Worm (Caenorhabditis elegans) whole organism, late embryonic: ENCODE results near the gene klp-6.

Experiments used
- C08G9.2 ChIP-seq: sonication (generic microtip); optimal IDR thresholded peaks from 2 replicates; lab custom pipeline; 2016; ENCODE audit warnings: mild to moderate bottlenecking, missing genetic modification characterization, moderate library complexity, missing compliant biosample characterization
- C38D4.7 ChIP-seq: fragments of 200-800 bp; sonication (Bioruptor generic); optimal IDR thresholded peaks from 2 replicates; lab custom pipeline; 2018; ENCODE audit warnings: mild to moderate bottlenecking, missing genetic modification characterization, moderate library complexity, missing compliant biosample characterization
- K02D7.2 ChIP-seq: sonication (generic microtip); optimal IDR thresholded peaks from 2 replicates; lab custom pipeline; 2017; ENCODE audit warnings: mild to moderate bottlenecking, missing genetic modification characterization, missing compliant biosample characterization
- T23F11.4 ChIP-seq: fragments of 200-800 bp; sonication (Bioruptor generic); optimal IDR thresholded peaks from 2 replicates; lab custom pipeline; 2018; ENCODE audit warnings: mild to moderate bottlenecking, missing genetic modification characterization, missing compliant biosample characterization
- Y22D7AL.16 ChIP-seq: sonication (generic microtip); optimal IDR thresholded peaks from 2 replicates; lab custom pipeline; 2016; ENCODE audit warnings: missing genetic modification characterization, missing compliant biosample characterization
- ceh-22 ChIP-seq: sonication (generic microtip); optimal IDR thresholded peaks from 2 replicates; lab custom pipeline; 2017; ENCODE audit warnings: missing biosample characterization, missing genetic modification characterization
- ceh-24 ChIP-seq: sonication (generic microtip); optimal IDR thresholded peaks from 2 replicates; lab custom pipeline; 2016; ENCODE audit warnings: mild to moderate bottlenecking, missing genetic modification characterization, missing compliant biosample characterization
- ceh-31 ChIP-seq: sonication (generic microtip); optimal IDR thresholded peaks from 2 replicates; lab custom pipeline; 2016; ENCODE audit warnings: missing genetic modification characterization, missing compliant biosample characterization
- che-1 ChIP-seq: sonication (generic microtip); optimal IDR thresholded peaks from 2 replicates; lab custom pipeline; 2016; ENCODE audit warnings: mild to moderate bottlenecking, missing genetic modification characterization, missing compliant biosample characterization
- dmd-4 ChIP-seq: sonication (generic microtip); optimal IDR thresholded peaks from 2 replicates; lab custom pipeline; 2016; ENCODE audit warnings: borderline replicate concordance, missing genetic modification characterization, missing compliant biosample characterization
- elt-2 ChIP-seq: sonication (generic microtip); optimal IDR thresholded peaks from 2 replicates; lab custom pipeline; 2016; ENCODE audit warnings: missing genetic modification reagents, missing genetic modification characterization, missing compliant biosample characterization
- elt-4 ChIP-seq: sonication (generic microtip); optimal IDR thresholded peaks from 2 replicates; lab custom pipeline; 2016; ENCODE audit warnings: missing genetic modification characterization, missing compliant biosample characterization
- eyg-1 ChIP-seq: sonication (generic microtip); optimal IDR thresholded peaks from 2 replicates; lab custom pipeline; 2016; ENCODE audit warnings: missing genotype, missing genetic modification characterization, missing compliant biosample characterization
- fax-1 ChIP-seq: sonication (generic microtip); optimal IDR thresholded peaks from 2 replicates; lab custom pipeline; 2016; ENCODE audit warnings: missing genotype, missing genetic modification characterization, missing compliant biosample characterization
- gmeb-2 ChIP-seq: sonication (generic microtip); optimal IDR thresholded peaks from 2 replicates; lab custom pipeline; 2016; ENCODE audit warnings: missing genetic modification characterization, inconsistent platforms, missing compliant biosample characterization
- hlh-13 ChIP-seq: fragments of 200-800 bp; sonication (Bioruptor generic); optimal IDR thresholded peaks from 2 replicates; lab custom pipeline; 2018; ENCODE audit warnings: mild to moderate bottlenecking, missing genetic modification characterization, missing compliant biosample characterization
- hlh-30 ChIP-seq: sonication (generic microtip); optimal IDR thresholded peaks from 2 replicates; lab custom pipeline; 2017; ENCODE audit warnings: antibody characterized with exemption, missing genetic modification characterization, missing compliant biosample characterization; ENCODE audit not compliant: insufficient read depth
- hlh-6 ChIP-seq: sonication (generic microtip); optimal IDR thresholded peaks from 2 replicates; lab custom pipeline; 2016; ENCODE audit warnings: missing genotype, missing genetic modification characterization, missing compliant biosample characterization
- hlh-8 ChIP-seq: sonication (generic microtip); optimal IDR thresholded peaks from 2 replicates; lab custom pipeline; 2016; ENCODE audit warnings: missing genotype, missing genetic modification characterization, missing compliant biosample characterization
- nfya-1 ChIP-seq: sonication (generic microtip); optimal IDR thresholded peaks from 2 replicates; lab custom pipeline; 2017; ENCODE audit warnings: missing genetic modification characterization, mild to moderate bottlenecking, missing compliant biosample characterization, antibody characterized with exemption, moderate library complexity
- nhr-11 ChIP-seq: fragments of 150-350 bp; optimal IDR thresholded peaks from 2 replicates; lab custom pipeline; 2014; ENCODE audit warnings: missing biosample characterization, missing genetic modification characterization
- nhr-232 ChIP-seq: sonication (generic microtip); optimal IDR thresholded peaks from 2 replicates; lab custom pipeline; 2016; ENCODE audit warnings: missing genetic modification characterization, missing compliant biosample characterization
- npax-4 ChIP-seq: sonication (generic microtip); optimal IDR thresholded peaks from 2 replicates; lab custom pipeline; 2016; ENCODE audit warnings: missing genetic modification characterization, missing compliant biosample characterization
- pag-3 ChIP-seq: sonication (generic microtip); optimal IDR thresholded peaks from 2 replicates; lab custom pipeline; 2016; ENCODE audit warnings: missing compliant biosample characterization, missing genetic modification characterization, borderline replicate concordance
- pat-9 ChIP-seq: fragments of 200-800 bp; sonication (Bioruptor generic); optimal IDR thresholded peaks from 2 replicates; lab custom pipeline; 2018; ENCODE audit warnings: mild to moderate bottlenecking, missing genetic modification characterization, moderate library complexity, missing compliant biosample characterization
- pqm-1 ChIP-seq: sonication (generic microtip); optimal IDR thresholded peaks from 2 replicates; lab custom pipeline; 2016; ENCODE audit warnings: missing genetic modification characterization, missing compliant biosample characterization
- ref-2 ChIP-seq: sonication (generic microtip); optimal IDR thresholded peaks from 2 replicates; lab custom pipeline; 2016; ENCODE audit warnings: missing genetic modification characterization, missing compliant biosample characterization
- rnt-1 ChIP-seq: sonication (generic microtip); optimal IDR thresholded peaks from 2 replicates; lab custom pipeline; 2016; ENCODE audit warnings: missing genetic modification characterization, missing compliant biosample characterization
- sdc-2 ChIP-seq: sonication (generic microtip); optimal IDR thresholded peaks from 2 replicates; lab custom pipeline; 2016; ENCODE audit warnings: missing genotype, missing genetic modification characterization, missing compliant biosample characterization
- syd-9 ChIP-seq: sonication (generic microtip); optimal IDR thresholded peaks from 2 replicates; lab custom pipeline; 2016; ENCODE audit warnings: mild to moderate bottlenecking, missing genetic modification characterization, moderate library complexity, missing compliant biosample characterization
- tbx-7 ChIP-seq: sonication (generic microtip); optimal IDR thresholded peaks from 2 replicates; lab custom pipeline; 2016; ENCODE audit warnings: missing genotype, missing genetic modification characterization, missing compliant biosample characterization
- unc-3 ChIP-seq, 2 experiments: fragments of 200-800 bp in 1 of 2; sonication (Bioruptor generic) in 1 of 2; sonication (generic microtip) in 1 of 2; conservative IDR thresholded peaks in 1 of 2; optimal IDR thresholded peaks in 1 of 2; 2 replicates each; pipeline versions ENCODE4 v1.3.6 to Lab custom; 2016 to 2022; ENCODE audit warnings: missing compliant biosample characterization in 2 of 2, missing genetic modification characterization in 2 of 2, missing genetic modification reagents in 1 of 2
- unc-86 ChIP-seq: sonication (generic microtip); optimal IDR thresholded peaks from 2 replicates; lab custom pipeline; 2016; ENCODE audit warnings: missing genetic modification characterization, missing compliant biosample characterization
- zip-5 ChIP-seq: sonication (generic microtip); optimal IDR thresholded peaks from 2 replicates; lab custom pipeline; 2016; ENCODE audit warnings: missing genetic modification characterization, missing compliant biosample characterization

Gene klp-6

ce11 chrIII:5071509-5071908 lies 40.8 kb downstream of the klp-6 start, which contains the start of gene C45G9.12:
Gene C45G9.12 (minus strand): TSS chrIII:5071609.
- no peak for TF ChIP-seq Y22D7AL.16 (tag; lab: Kevin White, UChicago)
- TF ChIP-seq C38D4.7 (GFP tag; lab: Kevin White, UChicago), result no peak
- no peak for TF ChIP-seq C08G9.2 (tag; lab: Kevin White, UChicago)
- no peak for TF ChIP-seq pat-9
- TF ChIP-seq hlh-8 (tag; lab: Kevin White, UChicago), result no peak
- TF ChIP-seq pag-3 (tag; lab: Kevin White, UChicago), result no peak
- no peak for TF ChIP-seq syd-9
- TF ChIP-seq nhr-11, result no peak
- no peak for TF ChIP-seq unc-86 (tag; lab: Kevin White, UChicago)
- no peak for TF ChIP-seq gmeb-2 (tag; lab: Kevin White, UChicago)
- no peak for TF ChIP-seq unc-3 (GFP tag; conservative IDR thresholded peaks at IDR 0.05; lab: Robert Waterston, UW)
- TF ChIP-seq unc-3 (tag; optimal IDR thresholded peaks at IDR 0.05; lab: Kevin White, UChicago), result no peak
- no peak for TF ChIP-seq elt-4 (tag; lab: Kevin White, UChicago)
- TF ChIP-seq dmd-4 (tag; lab: Kevin White, UChicago), result no peak
- TF ChIP-seq zip-5 (tag; lab: Kevin White, UChicago), result no peak
- no peak for TF ChIP-seq K02D7.2 (tag; lab: Kevin White, UChicago)
- no peak for TF ChIP-seq eyg-1 (tag; lab: Kevin White, UChicago)
- TF ChIP-seq rnt-1 (tag; lab: Kevin White, UChicago), result no peak
- no peak for TF ChIP-seq npax-4 (tag; lab: Kevin White, UChicago)
- TF ChIP-seq fax-1 (tag; lab: Kevin White, UChicago), result no peak

ce11 chrIII:5074398-5074797 lies 43.7 kb downstream of the klp-6 start, which contains the start of gene ttbk-6:
Gene ttbk-6 (plus strand): TSS chrIII:5074698.
- no peak for TF ChIP-seq syd-9
- no peak for TF ChIP-seq hlh-6 (tag; lab: Kevin White, UChicago)
- TF ChIP-seq pag-3 (tag; lab: Kevin White, UChicago), result no peak
- no peak for TF ChIP-seq K02D7.2 (tag; lab: Kevin White, UChicago)
- no peak for TF ChIP-seq ceh-22 (tag; lab: Kevin White, UChicago)
- no peak for TF ChIP-seq pqm-1 (tag; lab: Kevin White, UChicago)
- TF ChIP-seq hlh-13 (GFP tag; lab: Kevin White, UChicago), result no peak
- no peak for TF ChIP-seq tbx-7 (tag; lab: Kevin White, UChicago)
- no peak for TF ChIP-seq ceh-31 (tag; lab: Kevin White, UChicago)
- TF ChIP-seq unc-3 (GFP tag; conservative IDR thresholded peaks at IDR 0.05; lab: Robert Waterston, UW), result no peak
- no peak for TF ChIP-seq unc-3 (tag; optimal IDR thresholded peaks at IDR 0.05; lab: Kevin White, UChicago)
- no peak for TF ChIP-seq ref-2
- TF ChIP-seq T23F11.4 (GFP tag; lab: Kevin White, UChicago), result no peak
- TF ChIP-seq che-1 (tag; lab: Kevin White, UChicago), result no peak
- TF ChIP-seq nfya-1 (tag; lab: Kevin White, UChicago), result no peak
- no peak for TF ChIP-seq hlh-8 (tag; lab: Kevin White, UChicago)
- no peak for TF ChIP-seq nhr-232 (tag; lab: Kevin White, UChicago)

ce11 chrIII:5076569-5076968 lies 45.8 kb downstream of the klp-6 start:
- no peak for TF ChIP-seq hlh-8 (tag; lab: Kevin White, UChicago)
- no peak for TF ChIP-seq rnt-1 (tag; lab: Kevin White, UChicago)
- no peak for TF ChIP-seq pag-3 (tag; lab: Kevin White, UChicago)
- TF ChIP-seq ceh-24 (tag; lab: Kevin White, UChicago), result no peak
- TF ChIP-seq elt-2 (tag; lab: Kevin White, UChicago), result no peak
- no peak for TF ChIP-seq hlh-13 (GFP tag; lab: Kevin White, UChicago)
- TF ChIP-seq hlh-30 (tag; lab: Kevin White, UChicago), result no peak
- no peak for TF ChIP-seq sdc-2
